Worm (Caenorhabditis elegans) whole organism, L3 larva: ENCODE results near the gene acp-6.

Source experiments
- aly-2 ChIP-seq: fragments of 150-350 bp; optimal IDR thresholded peaks from 2 replicates; lab custom pipeline; 2014; ENCODE audit warnings: missing biosample characterization, missing genetic modification characterization
- egl-27 ChIP-seq: sonication (generic microtip); optimal IDR thresholded peaks from 4 replicates; lab custom pipeline; 2017; ENCODE audit warnings: missing biosample characterization, missing genetic modification reagents, missing genetic modification characterization
- elt-1 ChIP-seq: fragments of 150-350 bp; optimal IDR thresholded peaks from 2 replicates; lab custom pipeline; 2014; ENCODE audit warnings: missing biosample characterization, missing genetic modification characterization
- elt-3 ChIP-seq, 3 experiments: fragments of 150-350 bp in 1 of 3; sonication (generic microtip) in 2 of 3; optimal IDR thresholded peaks; 2 replicates in 2 of 3; 4 replicates in 1 of 3; lab custom pipeline; 2014 to 2017; ENCODE audit warnings: missing biosample characterization in 3 of 3, missing genetic modification characterization in 3 of 3
- fos-1 ChIP-seq: fragments of 150-350 bp; optimal IDR thresholded peaks from 2 replicates; lab custom pipeline; 2014; ENCODE audit warnings: missing biosample characterization, missing genetic modification characterization
- nhr-11 ChIP-seq: fragments of 150-350 bp; optimal IDR thresholded peaks from 2 replicates; lab custom pipeline; 2014; ENCODE audit warnings: missing biosample characterization, missing genetic modification characterization
- nhr-76 ChIP-seq: fragments of 150-350 bp; sonication (generic microtip); optimal IDR thresholded peaks from 5 replicates; lab custom pipeline; 2014; ENCODE audit warnings: missing biosample characterization, missing genetic modification characterization
- pha-4 ChIP-seq: fragments of 150-350 bp; optimal IDR thresholded peaks from 2 replicates; lab custom pipeline; 2014; ENCODE audit warnings: missing biosample characterization, missing genetic modification reagents, missing genetic modification characterization
- pqm-1 ChIP-seq: fragments of 150-350 bp; optimal IDR thresholded peaks from 2 replicates; lab custom pipeline; 2017; ENCODE audit warnings: missing biosample characterization, missing genetic modification characterization, inconsistent platforms
- snpc-4 ChIP-seq: fragments of 150-350 bp; optimal IDR thresholded peaks from 2 replicates; lab custom pipeline; 2014; ENCODE audit warnings: missing biosample characterization, missing genetic modification characterization
- tbx-2 ChIP-seq: sonication (generic microtip); optimal IDR thresholded peaks from 2 replicates; lab custom pipeline; 2016; ENCODE audit warnings: mild to moderate bottlenecking, missing genetic modification characterization, missing compliant biosample characterization

ce11 chrIV:6457472-6457871 is 31.5 kb upstream of the acp-6 start, which contains the start of gene lgc-10:
- TF ChIP-seq elt-1 (tag; lab: Kevin White, UChicago): no peak
- no peak for TF ChIP-seq tbx-2 (tag; lab: Kevin White, UChicago)
- TF ChIP-seq nhr-76 (tag; lab: Kevin White, UChicago): no peak
- no peak for TF ChIP-seq egl-27 (tag; lab: Kevin White, UChicago)
- no peak for TF ChIP-seq snpc-4 (tag; lab: Kevin White, UChicago)
- no peak for TF ChIP-seq pha-4 (tag; lab: Kevin White, UChicago)
- TF ChIP-seq pqm-1 (tag; lab: Kevin White, UChicago): no peak
- no peak for TF ChIP-seq elt-3 (tag; optimal IDR thresholded peaks at IDR 0.05; lab: Kevin White, UChicago)
- no peak for TF ChIP-seq nhr-11 (tag; lab: Kevin White, UChicago)
- TF ChIP-seq aly-2 (tag; lab: Kevin White, UChicago): no peak
- no peak for TF ChIP-seq fos-1 (tag; lab: Kevin White, UChicago)
